Worm (Caenorhabditis elegans): ENCODE data around the gene mmab-1.

- TF ChIP-seq madf-10 (tag; optimal IDR thresholded peaks at IDR 0.05) (no peak), T07F8.4 (tag; optimal IDR thresholded peaks at IDR 0.05) (no peak), Y67H2A.10 (GFP tag; conservative IDR thresholded peaks at IDR 0.05) (no peak), nhr-120 (GFP tag; IDR thresholded peaks at IDR 0.05) (no peak), Y79H2A.3 (GFP tag; conservative IDR thresholded peaks at IDR 0.05) (no peak), Y53G8AR.9 (GFP tag; conservative IDR thresholded peaks at IDR 0.05) (no peak), F23B12.7 (tag; optimal IDR thresholded peaks at IDR 0.05; ENCODE audit: insufficient read depth) (no peak), bed-1 (GFP tag; IDR thresholded peaks at IDR 0.05) (no peak)
These were observed 21.7 kb downstream of the mmab-1 start, which contains the start of gene tag-340 for ce11 chrIII:4900260-4900659.

Data from whole organism, young adult.